Worm (Caenorhabditis elegans) whole organism, late embryonic: ENCODE measurements around the gene C17H11.6.

Experiments
- C08G9.2 ChIP-seq: sonication (generic microtip); optimal IDR thresholded peaks from 2 replicates; lab custom pipeline; 2016; ENCODE audit warnings: mild to moderate bottlenecking, missing genetic modification characterization, moderate library complexity, missing compliant biosample characterization
- F13H6.1 ChIP-seq: sonication (generic microtip); optimal IDR thresholded peaks from 2 replicates; lab custom pipeline; 2016; ENCODE audit warnings: missing genetic modification characterization, missing compliant biosample characterization
- K09A11.1 ChIP-seq: sonication (generic microtip); optimal IDR thresholded peaks from 2 replicates; lab custom pipeline; 2017; ENCODE audit warnings: antibody characterized with exemption, mild to moderate bottlenecking, missing genetic modification characterization, missing compliant biosample characterization; ENCODE audit not compliant: insufficient read depth
- ceh-9 ChIP-seq: sonication (generic microtip); optimal IDR thresholded peaks from 2 replicates; lab custom pipeline; 2016; ENCODE audit warnings: mild to moderate bottlenecking, missing genetic modification characterization, inconsistent platforms, missing compliant biosample characterization
- fkh-10 ChIP-seq: fragments of 150-350 bp; optimal IDR thresholded peaks from 2 replicates; lab custom pipeline; 2014; ENCODE audit warnings: missing biosample characterization, missing genetic modification reagents, missing genetic modification characterization
- nhr-11 ChIP-seq: fragments of 150-350 bp; optimal IDR thresholded peaks from 2 replicates; lab custom pipeline; 2014; ENCODE audit warnings: missing biosample characterization, missing genetic modification characterization
- pha-4 ChIP-seq: fragments of 150-350 bp; optimal IDR thresholded peaks from 2 replicates; lab custom pipeline; 2018; ENCODE audit warnings: missing biosample characterization, missing genetic modification reagents, missing genetic modification characterization
- pqm-1 ChIP-seq: sonication (generic microtip); optimal IDR thresholded peaks from 2 replicates; lab custom pipeline; 2016; ENCODE audit warnings: missing genetic modification characterization, missing compliant biosample characterization
- rnt-1 ChIP-seq: sonication (generic microtip); optimal IDR thresholded peaks from 2 replicates; lab custom pipeline; 2016; ENCODE audit warnings: missing genetic modification characterization, missing compliant biosample characterization
- sox-2 ChIP-seq: fragments of 200-800 bp; sonication (Bioruptor generic); IDR thresholded peaks from 2 replicates; pipeline ENCODE4 v1.3.6; 2022; ENCODE audit warnings: missing genetic modification reagents, missing genetic modification characterization, missing compliant biosample characterization
- tbx-2 ChIP-seq: sonication (generic microtip); optimal IDR thresholded peaks from 2 replicates; lab custom pipeline; 2016; ENCODE audit warnings: missing genetic modification characterization, missing compliant biosample characterization
- unc-42 ChIP-seq: sonication (generic microtip); optimal IDR thresholded peaks from 2 replicates; lab custom pipeline; 2016; ENCODE audit warnings: missing genotype, missing genetic modification characterization, missing compliant biosample characterization

ce11 chrX:8185037-8185436 is 18.5 kb downstream of the C17H11.6 start, which contains the start of gene C17H11.5:
- TF ChIP-seq ceh-9 (tag; lab: Kevin White, UChicago) = no peak
- no peak for TF ChIP-seq nhr-11
- TF ChIP-seq K09A11.1 (tag; lab: Kevin White, UChicago) = no peak
- no peak for TF ChIP-seq rnt-1
- no peak for TF ChIP-seq F13H6.1
- TF ChIP-seq tbx-2 (tag; lab: Kevin White, UChicago) = no peak
- TF ChIP-seq pqm-1 (tag; lab: Kevin White, UChicago) = no peak
- TF ChIP-seq C08G9.2 (tag; lab: Kevin White, UChicago) = no peak
- TF ChIP-seq sox-2 (GFP tag; lab: Robert Waterston, UW) = no peak
- no peak for TF ChIP-seq unc-42 (tag; lab: Kevin White, UChicago)
- no peak for TF ChIP-seq fkh-10 (GFP tag; lab: Kevin White, UChicago)
- TF ChIP-seq pha-4 = no peak
